Worm (Caenorhabditis elegans) whole organism, L1 larva: ENCODE measurements around the gene C56E6.4.

ENCODE experiments used
- ceh-82 ChIP-seq, 3 experiments: fragments of 150-350 bp in 1 of 3; sonication (generic microtip) in 2 of 3; optimal IDR thresholded peaks; 2 replicates each; lab custom pipeline; 2014 to 2017; ENCODE audit warnings: missing biosample characterization in 3 of 3, missing genetic modification characterization in 3 of 3
- lin-13 ChIP-seq: fragments of 150-350 bp; optimal IDR thresholded peaks from 2 replicates; lab custom pipeline; 2014; ENCODE audit warnings: missing biosample characterization, missing genetic modification reagents, missing genetic modification characterization
- nhr-237 ChIP-seq: fragments of 150-350 bp; optimal IDR thresholded peaks from 2 replicates; lab custom pipeline; 2014; ENCODE audit warnings: missing biosample characterization, missing genetic modification characterization
- nhr-47 ChIP-seq: sonication (generic microtip); optimal IDR thresholded peaks from 2 replicates; lab custom pipeline; 2016; ENCODE audit warnings: mild to moderate bottlenecking, missing genetic modification characterization, moderate library complexity, missing compliant biosample characterization
- nhr-84 ChIP-seq: sonication (generic microtip); optimal IDR thresholded peaks from 2 replicates; lab custom pipeline; 2017; ENCODE audit warnings: missing biosample characterization, missing genetic modification characterization
- nhr-90 ChIP-seq: sonication (generic microtip); optimal IDR thresholded peaks from 2 replicates; lab custom pipeline; 2016; ENCODE audit warnings: mild to moderate bottlenecking, missing genetic modification characterization, missing compliant biosample characterization; ENCODE audit not compliant: poor library complexity
- pqm-1 ChIP-seq: sonication (generic microtip); optimal IDR thresholded peaks from 3 replicates; lab custom pipeline; 2017; ENCODE audit warnings: missing biosample characterization, missing genetic modification characterization
- snpc-4 ChIP-seq: fragments of 150-350 bp; optimal IDR thresholded peaks from 2 replicates; lab custom pipeline; 2014; ENCODE audit warnings: missing biosample characterization, missing genetic modification characterization
- sptf-1 ChIP-seq: fragments of 150-350 bp; optimal IDR thresholded peaks from 2 replicates; lab custom pipeline; 2014; ENCODE audit warnings: missing biosample characterization, missing genetic modification characterization
- unc-86 ChIP-seq: sonication (generic microtip); optimal IDR thresholded peaks from 2 replicates; lab custom pipeline; 2016; ENCODE audit warnings: missing genetic modification characterization, missing compliant biosample characterization

ce11 chrII:6484876-6485526 is 43.5 kb downstream of the C56E6.4 start, which contains the start of the genes lido-16 and plpp-1.2:
- TF ChIP-seq nhr-84 (tag; lab: Kevin White, UChicago) (no peak), unc-86 (tag; lab: Kevin White, UChicago) (no peak), pqm-1 (tag; lab: Kevin White, UChicago) (no peak), ceh-82 (tag; optimal IDR thresholded peaks at IDR 0.05; lab: Kevin White, UChicago) (no peak), nhr-90 (no peak), sptf-1 (no peak), snpc-4 (tag; lab: Kevin White, UChicago) (no peak), nhr-47 (tag; lab: Kevin White, UChicago) (no peak), nhr-237 (no peak), lin-13 (GFP tag; lab: Kevin White, UChicago) (no peak)
